Fruit fly (Drosophila melanogaster) whole organism, embryonic: Measurements from ENCODE around the gene retm.

Experiments used
- Bgb ChIP-seq: fragments of 200-800 bp; sonication (Bioruptor generic); IDR thresholded peaks from 2 replicates; pipeline ENCODE4 v1.3.6; 2022; ENCODE audit warnings: missing biosample characterization, missing genetic modification characterization; ENCODE audit not compliant: partially characterized antibody
- CG10267 ChIP-seq: fragments of 200-800 bp; sonication (Bioruptor generic); optimal IDR thresholded peaks from 2 replicates; lab custom pipeline; 2018; ENCODE audit warnings: missing biosample characterization, mild to moderate bottlenecking, missing genetic modification characterization, moderate library complexity
- CG13287 ChIP-seq: fragments of 200-800 bp; sonication (Bioruptor generic); IDR thresholded peaks from 2 replicates; pipeline ENCODE4 v1.3.6; 2022; ENCODE audit warnings: missing biosample characterization, missing genetic modification characterization; ENCODE audit not compliant: partially characterized antibody
- CG15011 ChIP-seq: fragments of 200-800 bp; sonication (Bioruptor generic); optimal IDR thresholded peaks from 3 replicates; lab custom pipeline; 2018; ENCODE audit warnings: missing biosample characterization, mild to moderate bottlenecking, missing genetic modification characterization
- CG15514 ChIP-seq: fragments of 200-800 bp; sonication (Bioruptor generic); optimal IDR thresholded peaks from 3 replicates; lab custom pipeline; 2017; ENCODE audit warnings: missing biosample characterization, missing genetic modification characterization, mild to moderate bottlenecking, moderate library complexity, missing genetic modification reagents
- CG16813 ChIP-seq: fragments of 200-800 bp; sonication (Bioruptor generic); IDR thresholded peaks from 3 replicates; pipeline ENCODE4 v1.3.6; 2022; ENCODE audit warnings: missing biosample characterization, missing genetic modification characterization; ENCODE audit not compliant: partially characterized antibody
- CG17829 ChIP-seq: fragments of 200-800 bp; optimal IDR thresholded peaks from 2 replicates; lab custom pipeline; 2019; ENCODE audit warnings: missing biosample characterization, mild to moderate bottlenecking, missing genetic modification characterization, moderate library complexity
- CG1792 ChIP-seq: fragments of 200-800 bp; sonication (Bioruptor generic); optimal IDR thresholded peaks from 2 replicates; lab custom pipeline; 2016; ENCODE audit warnings: missing biosample characterization, missing genetic modification characterization
- CG18619 ChIP-seq: fragments of 200-800 bp; sonication (Bioruptor generic); optimal IDR thresholded peaks from 3 replicates; lab custom pipeline; 2017; ENCODE audit warnings: missing biosample characterization, mild to moderate bottlenecking, missing genetic modification characterization
- CG30020 ChIP-seq: fragments of 200-800 bp; optimal IDR thresholded peaks from 2 replicates; lab custom pipeline; 2019; ENCODE audit warnings: missing biosample characterization, mild to moderate bottlenecking, missing genetic modification characterization, moderate library complexity
- CG34224 ChIP-seq: fragments of 200-800 bp; sonication (Bioruptor generic); IDR thresholded peaks from 3 replicates; pipeline ENCODE4 v1.3.6; 2022; ENCODE audit warnings: missing biosample characterization, missing genetic modification characterization; ENCODE audit not compliant: partially characterized antibody
- CG34376 ChIP-seq: fragments of 200-800 bp; sonication (Bioruptor generic); optimal IDR thresholded peaks from 2 replicates; lab custom pipeline; 2018; ENCODE audit warnings: missing biosample characterization, mild to moderate bottlenecking, missing genetic modification characterization
- CG3847 ChIP-seq: fragments of 200-800 bp; sonication (Bioruptor generic); IDR thresholded peaks from 2 replicates; pipeline ENCODE4 v1.3.6; 2022; ENCODE audit warnings: missing biosample characterization, missing genetic modification characterization
- CG8290 ChIP-seq, 3 experiments: fragments of 200-800 bp; sonication (Bioruptor generic); optimal IDR thresholded peaks; 2 replicates each; lab custom pipeline; 2016 to 2019; ENCODE audit warnings: missing biosample characterization in 3 of 3, missing genetic modification characterization in 3 of 3, mild to moderate bottlenecking in 2 of 3, moderate library complexity in 1 of 3
- CG9797 ChIP-seq: fragments of 200-800 bp; sonication (Bioruptor generic); optimal IDR thresholded peaks from 3 replicates; lab custom pipeline; 2018; ENCODE audit warnings: missing biosample characterization, mild to moderate bottlenecking, missing genetic modification characterization
- Dip3 ChIP-seq: fragments of 200-800 bp; sonication (Bioruptor generic); optimal IDR thresholded peaks from 3 replicates; lab custom pipeline; 2016; ENCODE audit warnings: missing biosample characterization, missing genetic modification characterization
- Dll ChIP-seq: fragments of 200-800 bp; sonication (Bioruptor generic); IDR thresholded peaks from 4 replicates; pipeline ENCODE4 v1.3.6; 2022; ENCODE audit warnings: missing biosample characterization, missing genetic modification characterization; ENCODE audit not compliant: partially characterized antibody
- Dref ChIP-seq: fragments of 200-800 bp; sonication (Bioruptor generic); IDR thresholded peaks from 2 replicates; pipeline ENCODE4 v1.3.6; 2022; ENCODE audit warnings: missing biosample characterization, missing genetic modification characterization
- Elba2 ChIP-seq: fragments of 200-800 bp; sonication (Bioruptor generic); optimal IDR thresholded peaks from 3 replicates; lab custom pipeline; 2016; ENCODE audit warnings: missing biosample characterization, missing genetic modification characterization
- MBD-R2 ChIP-seq: fragments of 200-800 bp; sonication (Bioruptor generic); IDR thresholded peaks from 2 replicates; pipeline ENCODE4 v1.3.6; 2022; ENCODE audit warnings: missing biosample characterization, missing genetic modification characterization
- MESR4 ChIP-seq: fragments of 200-800 bp; sonication (Bioruptor generic); optimal IDR thresholded peaks from 2 replicates; lab custom pipeline; 2018; ENCODE audit warnings: missing biosample characterization, mild to moderate bottlenecking, missing genetic modification characterization, moderate library complexity
- Meics ChIP-seq: fragments of 200-800 bp; sonication (Bioruptor generic); optimal IDR thresholded peaks from 2 replicates; lab custom pipeline; 2017; ENCODE audit warnings: missing biosample characterization, mild to moderate bottlenecking, missing genetic modification characterization
- Mes4 ChIP-seq: fragments of 200-800 bp; sonication (Bioruptor generic); optimal IDR thresholded peaks from 2 replicates; lab custom pipeline; 2016; ENCODE audit warnings: missing biosample characterization, missing genetic modification characterization
- Nf-YB ChIP-seq: fragments of 200-800 bp; sonication (Bioruptor generic); optimal IDR thresholded peaks from 3 replicates; lab custom pipeline; 2019; ENCODE audit warnings: missing biosample characterization, mild to moderate bottlenecking, missing genetic modification characterization, moderate library complexity
- Pdp1 ChIP-seq, 2 experiments: fragments of 200-800 bp; sonication (Bioruptor generic); optimal IDR thresholded peaks; 3 replicates each; lab custom pipeline; 2016; ENCODE audit warnings: missing biosample characterization in 2 of 2, missing genetic modification characterization in 2 of 2, mild to moderate bottlenecking in 1 of 2, moderate library complexity in 1 of 2
- Ravus ChIP-seq: fragments of 200-800 bp; sonication (Bioruptor generic); IDR thresholded peaks from 2 replicates; pipeline ENCODE4 v1.3.6; 2022; ENCODE audit warnings: missing biosample characterization, missing genetic modification characterization
- Sin3A ChIP-seq: fragments of >200 bp; optimal IDR thresholded peaks from 2 replicates; lab custom pipeline; 2018
- Sry-δ ChIP-seq: fragments of 200-800 bp; sonication (Bioruptor generic); optimal IDR thresholded peaks from 2 replicates; lab custom pipeline; 2016; ENCODE audit warnings: missing biosample characterization, missing genetic modification characterization
- Stat92E ChIP-seq, 3 experiments: fragments of >200 bp in 2 of 3; fragments of 200-800 bp in 1 of 3; sonication (Bioruptor generic) in 1 of 3; optimal IDR thresholded peaks; 2 replicates each; lab custom pipeline; 2017 to 2019; ENCODE audit warnings: missing biosample characterization in 3 of 3, missing genetic modification characterization in 3 of 3, mild to moderate bottlenecking in 1 of 3, moderate library complexity in 1 of 3
- Tbp ChIP-seq: fragments of >200 bp; optimal IDR thresholded peaks from 2 replicates; lab custom pipeline; 2018; ENCODE audit warnings: missing biosample characterization, missing genetic modification characterization
- YL-1 ChIP-seq: fragments of 200-800 bp; sonication (Bioruptor generic); optimal IDR thresholded peaks from 3 replicates; lab custom pipeline; 2017; ENCODE audit warnings: missing biosample characterization, mild to moderate bottlenecking, missing genetic modification characterization
- amos ChIP-seq: fragments of 200-800 bp; sonication (Bioruptor generic); IDR thresholded peaks from 2 replicates; pipeline ENCODE4 v1.3.6; 2022; ENCODE audit warnings: missing biosample characterization, missing genetic modification characterization; ENCODE audit not compliant: partially characterized antibody
- ato ChIP-seq: fragments of 200-800 bp; sonication (Bioruptor generic); IDR thresholded peaks from 2 replicates; pipeline ENCODE4 v1.3.6; 2022; ENCODE audit warnings: missing biosample characterization, missing genetic modification characterization; ENCODE audit not compliant: partially characterized antibody
- chinmo ChIP-seq: fragments of 200-800 bp; sonication (Bioruptor generic); IDR thresholded peaks from 4 replicates; pipeline ENCODE4 v1.3.6; 2022; ENCODE audit warnings: missing biosample characterization, missing genetic modification characterization; ENCODE audit not compliant: partially characterized antibody
- crp ChIP-seq, 2 experiments: fragments of 200-800 bp; sonication (Bioruptor generic); optimal IDR thresholded peaks; 2 replicates in 1 of 2; 3 replicates in 1 of 2; lab custom pipeline; 2017; ENCODE audit warnings: missing biosample characterization in 2 of 2, missing genetic modification characterization in 2 of 2, mild to moderate bottlenecking in 1 of 2, moderate library complexity in 1 of 2
- gfzf ChIP-seq: fragments of 200-800 bp; sonication (Bioruptor generic); optimal IDR thresholded peaks from 2 replicates; lab custom pipeline; 2016; ENCODE audit warnings: missing biosample characterization, mild to moderate bottlenecking, missing genetic modification characterization, moderate library complexity
- ind ChIP-seq: fragments of 200-800 bp; sonication (Bioruptor generic); optimal IDR thresholded peaks from 3 replicates; lab custom pipeline; 2016; ENCODE audit warnings: missing biosample characterization, missing genetic modification characterization
- ken ChIP-seq: fragments of 200-800 bp; sonication (Bioruptor generic); IDR thresholded peaks from 3 replicates; pipeline ENCODE4 v1.3.6; 2022; ENCODE audit warnings: missing biosample characterization, missing genetic modification characterization
- lmd ChIP-seq: fragments of 200-800 bp; sonication (Bioruptor generic); IDR thresholded peaks from 2 replicates; pipeline ENCODE4 v1.3.6; 2022; ENCODE audit warnings: missing biosample characterization, missing genetic modification characterization
- row ChIP-seq: fragments of 200-800 bp; sonication (Bioruptor generic); IDR thresholded peaks from 3 replicates; pipeline ENCODE4 v1.3.6; 2022; ENCODE audit warnings: missing biosample characterization, missing genetic modification characterization
- sima ChIP-seq: fragments of 200-800 bp; sonication (Bioruptor generic); optimal IDR thresholded peaks from 2 replicates; lab custom pipeline; 2016; ENCODE audit warnings: missing biosample characterization, missing genetic modification characterization
- sna ChIP-seq: fragments of 200-800 bp; sonication (Bioruptor generic); IDR thresholded peaks from 2 replicates; pipeline ENCODE4 v1.3.6; 2022; ENCODE audit warnings: missing biosample characterization, missing genetic modification characterization; ENCODE audit not compliant: partially characterized antibody
- sug ChIP-seq: fragments of 200-800 bp; optimal IDR thresholded peaks from 2 replicates; lab custom pipeline; 2019; ENCODE audit warnings: missing biosample characterization, mild to moderate bottlenecking, missing genetic modification characterization, moderate library complexity
- trem ChIP-seq: fragments of 200-800 bp; optimal IDR thresholded peaks from 3 replicates; lab custom pipeline; 2019; ENCODE audit warnings: missing biosample characterization, mild to moderate bottlenecking, missing genetic modification characterization, moderate library complexity
- vvl ChIP-seq: fragments of 200-800 bp; sonication (Bioruptor generic); IDR thresholded peaks from 2 replicates; pipeline ENCODE4 v1.3.6; 2022; ENCODE audit warnings: missing biosample characterization, missing genetic modification characterization
- yki ChIP-seq: fragments of >200 bp; optimal IDR thresholded peaks from 3 replicates; lab custom pipeline; 2018

Gene retm

dm6 chr2L:6476753-6477152, 21.0 kb upstream of the retm start, which contains the start of gene CG9536 (continued):
- TF ChIP-seq CG34224 (GFP tag; lab: Robert Waterston, UW), result peak; percentile 60; the same call in 2 of the 3 replicates
- peak; percentile 5; the same call in 1 of the 3 replicates for TF ChIP-seq row
- peak; percentile 48 for TF ChIP-seq Sry-δ (GFP tag; lab: Kevin White, UChicago)
- peak in 1 of 2 experiments; percentile 20 for TF ChIP-seq Pdp1 (GFP tag; optimal IDR thresholded peaks at IDR 0.05; lab: Kevin White, UChicago)
- TF ChIP-seq crp (GFP tag; optimal IDR thresholded peaks at IDR 0.05; lab: Kevin White, UChicago), result peak in 1 of 2 experiments; percentile 3
- peak; percentile 27; the same call in 1 of the 3 replicates for TF ChIP-seq CG16813
- TF ChIP-seq CG13287 (GFP tag; lab: Robert Waterston, UW), result peak; percentile 66
- TF ChIP-seq Mes4 (GFP tag; lab: Kevin White, UChicago), result no peak
- TF ChIP-seq CG15514 (GFP tag; lab: Kevin White, UChicago), result peak; percentile 28
- peak; percentile 1 for TF ChIP-seq CG34376 (GFP tag; lab: Kevin White, UChicago)
- no peak for TF ChIP-seq CG8290 (GFP tag; optimal IDR thresholded peaks at IDR 0.05; lab: Kevin White, UChicago)
- TF ChIP-seq CG8290 (tag; optimal IDR thresholded peaks at IDR 0.05; lab: Kevin White, UChicago), result peak in 1 of 2 experiments; percentile 13
- TF ChIP-seq CG18619 (GFP tag; lab: Kevin White, UChicago), result no peak
- TF ChIP-seq ken (GFP tag; lab: Robert Waterston, UW), result no peak
- peak; percentile 87 for TF ChIP-seq Dref (GFP tag; lab: Robert Waterston, UW)
- TF ChIP-seq Meics (GFP tag; lab: Kevin White, UChicago), result no peak
- peak; percentile 69; the same call in 1 of the 2 replicates for TF ChIP-seq ato
- TF ChIP-seq Dip3 (GFP tag; lab: Kevin White, UChicago), result no peak
- peak; percentile 11 for TF ChIP-seq Elba2 (GFP tag; lab: Kevin White, UChicago)
- peak; percentile 52 for TF ChIP-seq sna
- TF ChIP-seq Tbp (GFP tag; lab: Kevin White, UChicago), result no peak
- peak; percentile 71; the same call in 3 of the 4 replicates for TF ChIP-seq Dll (GFP tag; lab: Robert Waterston, UW)
- peak; percentile 62 for TF ChIP-seq Bgb (GFP tag; lab: Robert Waterston, UW)
- no peak for TF ChIP-seq lmd (GFP tag; lab: Robert Waterston, UW)
- TF ChIP-seq CG15011 (GFP tag; lab: Kevin White, UChicago), result no peak
- no peak for TF ChIP-seq ind (GFP tag; lab: Kevin White, UChicago)
- TF ChIP-seq gfzf, result peak; percentile 89
- peak; percentile 38 for TF ChIP-seq CG10267 (tag; lab: Kevin White, UChicago)
- TF ChIP-seq CG9797 (GFP tag; lab: Kevin White, UChicago), result peak; percentile 81
- peak in 1 of 3 experiments; percentile 36 for TF ChIP-seq Stat92E (GFP tag; optimal IDR thresholded peaks at IDR 0.05; lab: Kevin White, UChicago)
- TF ChIP-seq trem (tag; lab: Kevin White, UChicago), result peak; percentile 47
- TF ChIP-seq CG30020 (tag; lab: Kevin White, UChicago), result peak; percentile 7
- peak; percentile 15 for TF ChIP-seq sug (tag; lab: Kevin White, UChicago)
- TF ChIP-seq CG1792, result no peak
- peak; percentile 69 for TF ChIP-seq MBD-R2 (GFP tag; lab: Robert Waterston, UW)
- peak; percentile 30; the same call in 1 of the 2 replicates for TF ChIP-seq CG3847 (GFP tag; lab: Robert Waterston, UW)
- TF ChIP-seq vvl (GFP tag; lab: Robert Waterston, UW), result 0 out of 2 replicates have a peak, but pooled peaks have one; percentile 25
- no peak for TF ChIP-seq yki
- 0 out of 4 replicates have a peak, but pooled peaks have one; percentile 5 for TF ChIP-seq chinmo (GFP tag; lab: Robert Waterston, UW)
- no peak for TF ChIP-seq Nf-YB (GFP tag; lab: Kevin White, UChicago)
- TF ChIP-seq YL-1 (GFP tag; lab: Kevin White, UChicago), result peak; percentile 82
- TF ChIP-seq Ravus, result no peak
- peak; percentile 4 for TF ChIP-seq Sin3A
- TF ChIP-seq amos (GFP tag; lab: Robert Waterston, UW), result peak; percentile 53; the same call in 1 of the 2 replicates
- peak; percentile 51 for TF ChIP-seq MESR4
- TF ChIP-seq CG17829 (tag; lab: Kevin White, UChicago), result peak; percentile 14
- no peak for TF ChIP-seq sima (GFP tag; lab: Kevin White, UChicago)
